Fruit fly (Drosophila melanogaster) Kc167 (cell line): Measurements from ENCODE around the gene CG17597.

ENCODE experiments used
- Myc ChIP-seq: fragments of >200 bp; optimal IDR thresholded peaks from 2 replicates; lab custom pipeline; 2017; ENCODE audit warnings: missing external identifiers
- h ChIP-seq: fragments of >200 bp; optimal IDR thresholded peaks from 3 replicates; lab custom pipeline; 2018; ENCODE audit warnings: missing external identifiers
- psq ChIP-seq: fragments of >200 bp; optimal IDR thresholded peaks from 2 replicates; lab custom pipeline; 2017; ENCODE audit warnings: missing external identifiers

- TF ChIP-seq h: no peak
- no peak for TF ChIP-seq Myc (lab: Kevin White, UChicago)
- no peak for TF ChIP-seq psq
Measured at dm6 chr2L:18810960-18811642, 19.9 kb downstream of the CG17597 start, which contains the start of the genes CG10570 and CG42502.
